Fruit fly (Drosophila melanogaster) whole organism, embryonic: Measurements from ENCODE around the gene tai.

Experiments
- Aef1 ChIP-seq: fragments of 200-800 bp; sonication (Bioruptor generic); IDR thresholded peaks from 3 replicates; pipeline ENCODE4 v1.3.6; 2022; ENCODE audit warnings: missing biosample characterization, missing genetic modification characterization
- BtbVII ChIP-seq: fragments of 200-800 bp; sonication (Bioruptor generic); optimal IDR thresholded peaks from 3 replicates; lab custom pipeline; 2017; ENCODE audit warnings: missing biosample characterization, mild to moderate bottlenecking, missing genetic modification characterization
- CG10147 ChIP-seq: fragments of 200-800 bp; sonication (Bioruptor generic); optimal IDR thresholded peaks from 2 replicates; lab custom pipeline; 2019; ENCODE audit warnings: missing biosample characterization, mild to moderate bottlenecking, missing genetic modification characterization, moderate library complexity
- CG10321 ChIP-seq: fragments of 200-800 bp; sonication (Bioruptor generic); IDR thresholded peaks from 2 replicates; pipeline ENCODE4 v1.3.6; 2022; ENCODE audit warnings: missing biosample characterization, missing genetic modification characterization
- CG12071 ChIP-seq: fragments of 200-800 bp; sonication (Bioruptor generic); optimal IDR thresholded peaks from 3 replicates; lab custom pipeline; 2018; ENCODE audit warnings: missing biosample characterization, mild to moderate bottlenecking, missing genetic modification characterization
- CG12769 ChIP-seq: fragments of 200-800 bp; sonication (Bioruptor generic); optimal IDR thresholded peaks from 2 replicates; lab custom pipeline; 2019; ENCODE audit warnings: missing biosample characterization, mild to moderate bottlenecking, missing genetic modification characterization, moderate library complexity
- CG13123 ChIP-seq: fragments of 200-800 bp; sonication (Bioruptor generic); optimal IDR thresholded peaks from 2 replicates; lab custom pipeline; 2016; ENCODE audit warnings: missing biosample characterization, missing genetic modification characterization
- CG13624 ChIP-seq: fragments of 200-800 bp; sonication (Bioruptor generic); optimal IDR thresholded peaks from 2 replicates; lab custom pipeline; 2016; ENCODE audit warnings: missing biosample characterization, missing genetic modification characterization
- CG13894 ChIP-seq: fragments of 200-800 bp; sonication (Bioruptor generic); optimal IDR thresholded peaks from 3 replicates; lab custom pipeline; 2018; ENCODE audit warnings: missing biosample characterization, mild to moderate bottlenecking, missing genetic modification characterization, moderate library complexity
- CG17802 ChIP-seq: fragments of 200-800 bp; sonication (Bioruptor generic); optimal IDR thresholded peaks from 2 replicates; lab custom pipeline; 2018; ENCODE audit warnings: missing biosample characterization, mild to moderate bottlenecking, missing genetic modification characterization, moderate library complexity
- CG17829 ChIP-seq: fragments of 200-800 bp; optimal IDR thresholded peaks from 2 replicates; lab custom pipeline; 2019; ENCODE audit warnings: missing biosample characterization, mild to moderate bottlenecking, missing genetic modification characterization, moderate library complexity
- CG2116 ChIP-seq: fragments of 200-800 bp; sonication (Bioruptor generic); optimal IDR thresholded peaks from 3 replicates; lab custom pipeline; 2018; ENCODE audit warnings: missing biosample characterization, mild to moderate bottlenecking, missing genetic modification characterization
- CG2889 ChIP-seq: fragments of 200-800 bp; sonication (Bioruptor generic); IDR thresholded peaks from 3 replicates; pipeline ENCODE4 v1.3.6; 2022; ENCODE audit warnings: missing biosample characterization, missing genetic modification characterization
- CG30020 ChIP-seq: fragments of 200-800 bp; optimal IDR thresholded peaks from 2 replicates; lab custom pipeline; 2019; ENCODE audit warnings: missing biosample characterization, mild to moderate bottlenecking, missing genetic modification characterization, moderate library complexity
- CG3163 ChIP-seq: fragments of 200-800 bp; sonication (Bioruptor generic); optimal IDR thresholded peaks from 3 replicates; lab custom pipeline; 2016; ENCODE audit warnings: missing biosample characterization, missing genetic modification characterization
- CG3847 ChIP-seq: fragments of 200-800 bp; sonication (Bioruptor generic); IDR thresholded peaks from 2 replicates; pipeline ENCODE4 v1.3.6; 2022; ENCODE audit warnings: missing biosample characterization, missing genetic modification characterization
- CG3995 ChIP-seq: fragments of 200-800 bp; sonication (Bioruptor generic); optimal IDR thresholded peaks from 3 replicates; lab custom pipeline; 2016; ENCODE audit warnings: missing biosample characterization, missing genetic modification characterization
- CG6254 ChIP-seq: fragments of 200-800 bp; sonication (Bioruptor generic); optimal IDR thresholded peaks from 3 replicates; lab custom pipeline; 2017; ENCODE audit warnings: mild to moderate bottlenecking, missing biosample characterization, missing genetic modification reagents, missing genetic modification characterization
- CG6272 ChIP-seq: fragments of 200-800 bp; sonication (Bioruptor generic); IDR thresholded peaks from 2 replicates; pipeline ENCODE4 v1.3.6; 2022; ENCODE audit warnings: missing biosample characterization, missing genetic modification characterization
- CG6654 ChIP-seq: fragments of 200-800 bp; sonication (Bioruptor generic); optimal IDR thresholded peaks from 2 replicates; lab custom pipeline; 2017; ENCODE audit warnings: missing biosample characterization, mild to moderate bottlenecking, missing genetic modification characterization
- CG6689 ChIP-seq: fragments of 200-800 bp; sonication (Bioruptor generic); IDR thresholded peaks from 2 replicates; pipeline ENCODE4 v1.3.6; 2022; ENCODE audit warnings: missing biosample characterization, missing genetic modification characterization
- CG6765 ChIP-seq: fragments of 200-800 bp; sonication (Bioruptor generic); optimal IDR thresholded peaks from 3 replicates; lab custom pipeline; 2017; ENCODE audit warnings: missing biosample characterization, mild to moderate bottlenecking, missing genetic modification characterization
- CG7839 ChIP-seq: fragments of 200-800 bp; sonication (Bioruptor generic); optimal IDR thresholded peaks from 3 replicates; lab custom pipeline; 2018; ENCODE audit warnings: missing biosample characterization, mild to moderate bottlenecking, missing genetic modification characterization, moderate library complexity
- CG8478 ChIP-seq: fragments of >200 bp; optimal IDR thresholded peaks from 2 replicates; lab custom pipeline; 2018
- CG8765 ChIP-seq: fragments of 200-800 bp; sonication (Bioruptor generic); IDR thresholded peaks from 2 replicates; pipeline ENCODE4 v1.3.6; 2022; ENCODE audit warnings: missing biosample characterization, missing genetic modification characterization
- CG8924 ChIP-seq: fragments of 200-800 bp; optimal IDR thresholded peaks from 3 replicates; lab custom pipeline; 2019; ENCODE audit warnings: missing biosample characterization, mild to moderate bottlenecking, missing genetic modification characterization, moderate library complexity
- CG9215 ChIP-seq: fragments of 200-800 bp; sonication (Bioruptor generic); IDR thresholded peaks from 2 replicates; pipeline ENCODE4 v1.3.6; 2022; ENCODE audit warnings: missing biosample characterization, missing genetic modification characterization
- CG9609 ChIP-seq: fragments of 200-800 bp; sonication (Bioruptor generic); optimal IDR thresholded peaks from 3 replicates; lab custom pipeline; 2016; ENCODE audit warnings: missing biosample characterization, missing genetic modification characterization
- CG9727 ChIP-seq: fragments of 200-800 bp; sonication (Bioruptor generic); optimal IDR thresholded peaks from 3 replicates; lab custom pipeline; 2017; ENCODE audit warnings: missing biosample characterization, mild to moderate bottlenecking, missing genetic modification characterization
- CG9876 ChIP-seq: fragments of 200-800 bp; sonication (Bioruptor generic); optimal IDR thresholded peaks from 2 replicates; lab custom pipeline; 2016; ENCODE audit warnings: missing biosample characterization, missing genetic modification characterization
- CHES-1-like ChIP-seq: fragments of 200-800 bp; sonication (Bioruptor generic); optimal IDR thresholded peaks from 2 replicates; lab custom pipeline; 2016; ENCODE audit warnings: missing biosample characterization, missing genetic modification characterization
- Gug ChIP-seq: fragments of 200-800 bp; sonication (Bioruptor generic); IDR thresholded peaks from 4 replicates; pipeline ENCODE4 v1.3.6; 2022; ENCODE audit warnings: missing biosample characterization, missing genetic modification characterization
- Hr78 ChIP-seq, 2 experiments: fragments of 200-800 bp in 1 of 2; fragments of >200 bp in 1 of 2; sonication (Bioruptor generic) in 1 of 2; optimal IDR thresholded peaks; 2 replicates each; lab custom pipeline; 2017 to 2019; ENCODE audit warnings: missing biosample characterization in 2 of 2, missing genetic modification characterization in 2 of 2, mild to moderate bottlenecking in 1 of 2, moderate library complexity in 1 of 2
- Max ChIP-seq: fragments of 200-800 bp; sonication (Bioruptor generic); optimal IDR thresholded peaks from 2 replicates; lab custom pipeline; 2016; ENCODE audit warnings: missing biosample characterization, mild to moderate bottlenecking, missing genetic modification characterization
- Med ChIP-seq: fragments of 200-800 bp; sonication (Bioruptor generic); peaks from one replicate; lab custom pipeline; 2016; ENCODE audit warnings: missing biosample characterization, missing genetic modification characterization, mild to moderate bottlenecking, inconsistent platforms, moderate library complexity
- Nf-YB ChIP-seq: fragments of 200-800 bp; sonication (Bioruptor generic); optimal IDR thresholded peaks from 3 replicates; lab custom pipeline; 2019; ENCODE audit warnings: missing biosample characterization, mild to moderate bottlenecking, missing genetic modification characterization, moderate library complexity
- Nf-YC ChIP-seq: fragments of 200-800 bp; optimal IDR thresholded peaks from 3 replicates; lab custom pipeline; 2019; ENCODE audit warnings: missing biosample characterization, mild to moderate bottlenecking, missing genetic modification characterization, moderate library complexity
- Ravus ChIP-seq: fragments of 200-800 bp; sonication (Bioruptor generic); IDR thresholded peaks from 2 replicates; pipeline ENCODE4 v1.3.6; 2022; ENCODE audit warnings: missing biosample characterization, missing genetic modification characterization
- Scr ChIP-seq: fragments of 200-800 bp; sonication (Bioruptor generic); IDR thresholded peaks from 2 replicates; pipeline ENCODE4 v1.3.6; 2022; ENCODE audit warnings: missing biosample characterization, missing genetic modification characterization; ENCODE audit not compliant: partially characterized antibody
- ara ChIP-seq: fragments of 200-800 bp; sonication (Bioruptor generic); IDR thresholded peaks from 2 replicates; pipeline ENCODE4 v1.3.6; 2022; ENCODE audit warnings: missing biosample characterization, missing genetic modification characterization
- ato ChIP-seq: fragments of 200-800 bp; sonication (Bioruptor generic); IDR thresholded peaks from 2 replicates; pipeline ENCODE4 v1.3.6; 2022; ENCODE audit warnings: missing biosample characterization, missing genetic modification characterization; ENCODE audit not compliant: partially characterized antibody
- caup ChIP-seq: fragments of 200-800 bp; sonication (Bioruptor generic); optimal IDR thresholded peaks from 3 replicates; lab custom pipeline; 2017; ENCODE audit warnings: missing biosample characterization, mild to moderate bottlenecking, missing genetic modification characterization, moderate library complexity; ENCODE audit not compliant: severe bottlenecking
- crc ChIP-seq: fragments of 200-800 bp; sonication (Bioruptor generic); optimal IDR thresholded peaks from 2 replicates; lab custom pipeline; 2016; ENCODE audit warnings: missing biosample characterization, missing genetic modification characterization
- danr ChIP-seq: fragments of 200-800 bp; sonication (Bioruptor generic); IDR thresholded peaks from 2 replicates; pipeline ENCODE4 v1.3.6; 2022; ENCODE audit warnings: missing biosample characterization, missing genetic modification characterization
- dm ChIP-seq: fragments of 200-800 bp; sonication (Bioruptor generic); optimal IDR thresholded peaks from 3 replicates; lab custom pipeline; 2016; ENCODE audit warnings: missing biosample characterization, missing genetic modification characterization
- ham ChIP-seq: fragments of 200-800 bp; sonication (Bioruptor generic); IDR thresholded peaks from 2 replicates; pipeline ENCODE4 v1.3.6; 2022; ENCODE audit warnings: missing biosample characterization, missing genetic modification characterization
- jing ChIP-seq: fragments of 200-800 bp; sonication (Bioruptor generic); optimal IDR thresholded peaks from 2 replicates; lab custom pipeline; 2018; ENCODE audit warnings: missing biosample characterization, mild to moderate bottlenecking, missing genetic modification characterization
- ken ChIP-seq: fragments of 200-800 bp; sonication (Bioruptor generic); IDR thresholded peaks from 3 replicates; pipeline ENCODE4 v1.3.6; 2022; ENCODE audit warnings: missing biosample characterization, missing genetic modification characterization
- p53 ChIP-seq: fragments of 200-800 bp; sonication (Bioruptor generic); optimal IDR thresholded peaks from 2 replicates; lab custom pipeline; 2016; ENCODE audit warnings: missing biosample characterization, missing genetic modification characterization
- pnt ChIP-seq: fragments of 200-800 bp; sonication (Bioruptor generic); optimal IDR thresholded peaks from 3 replicates; lab custom pipeline; 2016; ENCODE audit warnings: missing biosample characterization, missing genetic modification characterization
- ssp ChIP-seq: fragments of 200-800 bp; sonication (Bioruptor generic); IDR thresholded peaks from 2 replicates; pipeline ENCODE4 v1.3.6; 2022; ENCODE audit warnings: missing biosample characterization, missing genetic modification characterization

tai gene

dm6 chr2L:9176114-9176553, 9.6 kb downstream of the tai start (continued):
- peak; percentile 48 for TF ChIP-seq BtbVII (GFP tag; lab: Kevin White, UChicago)
- TF ChIP-seq CG2889 (GFP tag; lab: Robert Waterston, UW), result no peak
- TF ChIP-seq CG30020 (tag; lab: Kevin White, UChicago), result no peak
- TF ChIP-seq CG10321 (GFP tag; lab: Robert Waterston, UW), result peak; percentile 99
- no peak; the same call in 2 of the 3 replicates for TF ChIP-seq ken
- TF ChIP-seq ato (GFP tag; lab: Robert Waterston, UW), result peak; percentile 59; the same call in 1 of the 2 replicates
- 0 out of 2 replicates have a peak, but pooled peaks have one; percentile 28 for TF ChIP-seq ara
- peak; percentile 45; the same call in 1 of the 2 replicates for TF ChIP-seq CG3847 (GFP tag; lab: Robert Waterston, UW)
- peak; percentile 100 for TF ChIP-seq CG3163 (GFP tag; lab: Kevin White, UChicago)
- peak in 1 of 2 experiments; percentile 83 for TF ChIP-seq Hr78 (GFP tag; optimal IDR thresholded peaks at IDR 0.05; lab: Kevin White, UChicago)
- no peak for TF ChIP-seq ssp (GFP tag; lab: Robert Waterston, UW)
- no peak for TF ChIP-seq pnt (GFP tag; lab: Kevin White, UChicago)
- TF ChIP-seq ham, result no peak
- TF ChIP-seq dm (GFP tag; lab: Kevin White, UChicago), result no peak
- peak; percentile 73 for TF ChIP-seq CG6765 (GFP tag; lab: Kevin White, UChicago)
- TF ChIP-seq CG9876 (GFP tag; lab: Kevin White, UChicago), result no peak
- TF ChIP-seq CG8478 (lab: Kevin White, UChicago), result no peak
- TF ChIP-seq CG12071 (GFP tag; lab: Kevin White, UChicago), result peak; percentile 61
- TF ChIP-seq p53, result no peak
- peak; percentile 22 for TF ChIP-seq CG7839
- peak; percentile 43 for TF ChIP-seq CG12769 (tag; lab: Kevin White, UChicago)
- no peak for TF ChIP-seq CG9215 (GFP tag; lab: Robert Waterston, UW)
- 0 out of 4 replicates have a peak, but pooled peaks have one; percentile 31 for TF ChIP-seq Gug
- TF ChIP-seq CG6689, result no peak
- no peak for TF ChIP-seq CG6654 (GFP tag; lab: Kevin White, UChicago)
- peak; percentile 18 for TF ChIP-seq CG9727
- no peak for TF ChIP-seq Aef1
- TF ChIP-seq CG13123 (GFP tag; lab: Kevin White, UChicago), result no peak
- TF ChIP-seq CG6272 (GFP tag; lab: Robert Waterston, UW), result no peak
- TF ChIP-seq Nf-YB (GFP tag; lab: Kevin White, UChicago), result peak; percentile 24
- TF ChIP-seq CG8765, result peak; percentile 74; the same call in 1 of the 2 replicates
- TF ChIP-seq CG3995, result no peak
- peak; percentile 18 for TF ChIP-seq CG8924
- peak; percentile 45 for TF ChIP-seq CG6254
- peak; percentile 55 for TF ChIP-seq caup (GFP tag; lab: Kevin White, UChicago)
- TF ChIP-seq CG9609 (GFP tag; lab: Kevin White, UChicago), result no peak
- TF ChIP-seq CHES-1-like, result no peak
- peak; percentile 1 for TF ChIP-seq CG2116
- peak; percentile 55 for TF ChIP-seq CG13624
- TF ChIP-seq CG17829 (tag; lab: Kevin White, UChicago), result peak; percentile 47
- peak; percentile 91 for TF ChIP-seq Med (GFP tag; lab: Kevin White, UChicago)
- TF ChIP-seq jing (GFP tag; lab: Kevin White, UChicago), result no peak
- no peak; the same call in 1 of the 2 replicates for TF ChIP-seq danr (GFP tag; lab: Robert Waterston, UW)
- peak; percentile 51 for TF ChIP-seq CG13894 (tag; lab: Kevin White, UChicago)
- TF ChIP-seq Scr, result peak; percentile 49
- TF ChIP-seq Ravus (GFP tag; lab: Robert Waterston, UW), result no peak
- no peak for TF ChIP-seq CG10147 (GFP tag; lab: Kevin White, UChicago)
- peak; percentile 12 for TF ChIP-seq Max (GFP tag; lab: Kevin White, UChicago)
- TF ChIP-seq Nf-YC (tag; lab: Kevin White, UChicago), result peak; percentile 66
- no peak for TF ChIP-seq crc
- TF ChIP-seq CG17802, result no peak
